Worm (Caenorhabditis elegans): ENCODE results near the gene pezo-1.

ce11 chrIV:9303994-9304393 lies 62.3 kb downstream of the pezo-1 start, which contains the start of gene F49C12.4:
- no peak for TF ChIP-seq tra-4 (tag; optimal IDR thresholded peaks at IDR 0.05)
- no peak for TF ChIP-seq hmbx-1 (tag; optimal IDR thresholded peaks at IDR 0.05)
- no peak for TF ChIP-seq ceh-36 (tag; optimal IDR thresholded peaks at IDR 0.05)
